Worm (Caenorhabditis elegans): ENCODE measurements around the gene gpa-9.

Gene gpa-9

ce11 chrV:12649213-12649612 is at the start of gene gpa-9:
gpa-9 (minus strand) TSS chrV:12649313.
- TF ChIP-seq dao-5 (tag; optimal IDR thresholded peaks at IDR 0.05) (no peak), him-1 (tag; optimal IDR thresholded peaks at IDR 0.05) (no peak), W03F9.2 (tag; optimal IDR thresholded peaks at IDR 0.05) (no peak)

ce11 chrV:12697364-12697901 is 48.3 kb upstream of the gpa-9 start, which contains the start of gene istr-1:
istr-1 (plus strand) TSS chrV:12697858.
- TF ChIP-seq dao-5 (tag; optimal IDR thresholded peaks at IDR 0.05): no peak
- TF ChIP-seq him-1 (tag; optimal IDR thresholded peaks at IDR 0.05): no peak
- no peak for TF ChIP-seq W03F9.2 (tag; optimal IDR thresholded peaks at IDR 0.05)

ce11 chrV:12696790-12697189 is 47.7 kb upstream of the gpa-9 start:
- TF ChIP-seq W03F9.2 (tag; optimal IDR thresholded peaks at IDR 0.05) (peak; percentile 62), dao-5 (tag; optimal IDR thresholded peaks at IDR 0.05) (no peak)

ce11 chrV:12695968-12696367 is 46.9 kb upstream of the gpa-9 start, which contains the start of gene K10C8.4:
K10C8.4 (plus strand) TSS chrV:12696268.
- TF ChIP-seq W03F9.2 (tag; optimal IDR thresholded peaks at IDR 0.05) (no peak), him-1 (tag; optimal IDR thresholded peaks at IDR 0.05) (no peak), dao-5 (tag; optimal IDR thresholded peaks at IDR 0.05) (no peak)

- no peak for TF ChIP-seq W03F9.2 (tag; optimal IDR thresholded peaks at IDR 0.05)
- no peak for TF ChIP-seq dao-5 (tag; optimal IDR thresholded peaks at IDR 0.05)
- no peak for TF ChIP-seq him-1 (tag; optimal IDR thresholded peaks at IDR 0.05)
Observed at ce11 chrV:12695155-12695554, 46.0 kb upstream of the gpa-9 start, which contains the start of gene parn-1. parn-1 (minus strand) TSS chrV:12695255.

- TF ChIP-seq W03F9.2 (tag; optimal IDR thresholded peaks at IDR 0.05): no peak
Observed at ce11 chrV:12683205-12683604, 34.1 kb upstream of the gpa-9 start.

- TF ChIP-seq dao-5 (tag; optimal IDR thresholded peaks at IDR 0.05): no peak
- no peak for TF ChIP-seq W03F9.2 (tag; optimal IDR thresholded peaks at IDR 0.05)
- no peak for TF ChIP-seq him-1 (tag; optimal IDR thresholded peaks at IDR 0.05)
Observed at ce11 chrV:12679807-12680206, 30.7 kb upstream of the gpa-9 start, which contains the start of gene frpr-15. frpr-15 (plus strand) TSS chrV:12680107.

ce11 chrV:12679292-12679691 is 30.2 kb upstream of the gpa-9 start:
- no peak for TF ChIP-seq dao-5 (tag; optimal IDR thresholded peaks at IDR 0.05)

- TF ChIP-seq dao-5 (tag; optimal IDR thresholded peaks at IDR 0.05): no peak
- no peak for TF ChIP-seq him-1 (tag; optimal IDR thresholded peaks at IDR 0.05)
- TF ChIP-seq W03F9.2 (tag; optimal IDR thresholded peaks at IDR 0.05): no peak
Observed at ce11 chrV:12676299-12676698, 27.2 kb upstream of the gpa-9 start.

- TF ChIP-seq dao-5 (tag; optimal IDR thresholded peaks at IDR 0.05) (no peak), him-1 (tag; optimal IDR thresholded peaks at IDR 0.05) (no peak), W03F9.2 (tag; optimal IDR thresholded peaks at IDR 0.05) (no peak)
Observed at ce11 chrV:12673745-12674144, 24.6 kb upstream of the gpa-9 start.

ce11 chrV:12670607-12671006 is 21.5 kb upstream of the gpa-9 start, which contains the start of gene srx-116:
srx-116 (plus strand) TSS chrV:12670907.
- TF ChIP-seq W03F9.2 (tag; optimal IDR thresholded peaks at IDR 0.05) (no peak), dao-5 (tag; optimal IDR thresholded peaks at IDR 0.05) (no peak), him-1 (tag; optimal IDR thresholded peaks at IDR 0.05) (no peak)

ce11 chrV:12667926-12668325 is 18.8 kb upstream of the gpa-9 start, which contains the start of gene W05B10.4:
W05B10.4 (plus strand) TSS chrV:12668226.
- TF ChIP-seq dao-5 (tag; optimal IDR thresholded peaks at IDR 0.05) (no peak), W03F9.2 (tag; optimal IDR thresholded peaks at IDR 0.05) (no peak), him-1 (tag; optimal IDR thresholded peaks at IDR 0.05) (no peak)

- no peak for TF ChIP-seq him-1 (tag; optimal IDR thresholded peaks at IDR 0.05)
- no peak for TF ChIP-seq W03F9.2 (tag; optimal IDR thresholded peaks at IDR 0.05)
- no peak for TF ChIP-seq dao-5 (tag; optimal IDR thresholded peaks at IDR 0.05)
Observed at ce11 chrV:12667397-12667796, 18.3 kb upstream of the gpa-9 start.

- no peak for TF ChIP-seq dao-5 (tag; optimal IDR thresholded peaks at IDR 0.05)
- TF ChIP-seq W03F9.2 (tag; optimal IDR thresholded peaks at IDR 0.05): no peak
- no peak for TF ChIP-seq him-1 (tag; optimal IDR thresholded peaks at IDR 0.05)
Observed at ce11 chrV:12663386-12663785, 14.3 kb upstream of the gpa-9 start.

ce11 chrV:12661619-12662018 is 12.5 kb upstream of the gpa-9 start, which contains the start of gene W05B10.3:
W05B10.3 (minus strand) TSS chrV:12661719.
- TF ChIP-seq him-1 (tag; optimal IDR thresholded peaks at IDR 0.05): no peak
- TF ChIP-seq dao-5 (tag; optimal IDR thresholded peaks at IDR 0.05): no peak
- no peak for TF ChIP-seq W03F9.2 (tag; optimal IDR thresholded peaks at IDR 0.05)

All from whole organism, L4/young adult.